Worm (Caenorhabditis elegans): ENCODE measurements around the gene dlc-3.

The dlc-3 gene

DNA sequence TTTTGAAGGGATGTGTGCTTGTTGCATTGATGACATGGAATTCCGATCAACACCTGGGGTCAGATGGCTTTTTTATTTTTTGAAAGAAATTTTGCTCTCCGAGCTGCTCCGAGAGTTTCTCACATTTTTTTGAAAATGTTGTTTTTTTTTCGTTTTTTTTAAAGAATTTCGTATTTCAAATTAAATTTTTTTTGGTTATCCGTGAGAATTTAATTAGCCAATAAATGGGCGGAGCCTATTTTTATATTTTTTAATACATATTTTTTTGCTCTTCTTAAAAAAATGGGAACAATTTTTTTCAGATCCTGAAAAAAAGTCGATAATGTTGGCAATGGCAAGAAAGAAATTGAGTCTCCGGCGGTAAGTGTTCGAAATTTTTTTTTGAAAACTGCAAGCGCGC lies at the start of gene dlc-3:
Gene dlc-3 (plus strand): TSS at position 301 of the 400 bp plus-strand sequence.
- TF ChIP-seq hnd-1 (tag; optimal IDR thresholded peaks at IDR 0.05) (no peak), tbx-11 (GFP tag; IDR thresholded peaks at IDR 0.05) (no peak), hmg-4 (GFP tag; optimal IDR thresholded peaks at IDR 0.05) (no peak), sea-1 (GFP tag; conservative IDR thresholded peaks at IDR 0.05) (no peak), ceh-13 (GFP tag; optimal IDR thresholded peaks at IDR 0.05) (no peak), flt-1 (GFP tag; IDR thresholded peaks at IDR 0.05) (no peak), ceh-36 (tag; optimal IDR thresholded peaks at IDR 0.05) (no peak), aly-1 (tag; optimal IDR thresholded peaks at IDR 0.05) (no peak), ets-7 (tag; optimal IDR thresholded peaks at IDR 0.05) (no peak), tra-4 (tag; optimal IDR thresholded peaks at IDR 0.05) (no peak), B0310.2 (tag; optimal IDR thresholded peaks at IDR 0.05) (no peak), hmbx-1 (tag; optimal IDR thresholded peaks at IDR 0.05) (no peak)

DNA sequence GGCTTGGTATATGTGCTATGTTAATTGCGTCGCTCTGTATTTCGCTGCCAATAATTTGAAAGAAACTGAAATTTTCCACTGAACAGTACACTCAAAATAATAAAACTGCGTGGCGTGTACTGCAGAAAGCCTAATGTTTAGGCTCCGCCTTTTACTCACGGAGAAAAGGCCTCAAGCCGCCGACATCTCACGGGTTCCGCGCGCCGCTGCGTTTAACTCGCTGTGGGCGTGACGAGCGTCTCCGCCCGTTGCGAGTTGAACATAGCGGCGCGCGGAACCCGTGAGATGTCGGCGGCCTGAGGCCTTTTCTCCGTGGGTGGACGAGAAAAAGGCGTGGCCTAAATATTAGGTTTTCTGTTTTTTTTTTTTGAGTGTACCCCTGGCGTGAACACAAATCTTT lies 47.4 kb upstream of the dlc-3 start:
- no peak for TF ChIP-seq tbx-37 (GFP tag; conservative IDR thresholded peaks at IDR 0.05)
- TF ChIP-seq ets-7 (tag; optimal IDR thresholded peaks at IDR 0.05): no peak
- TF ChIP-seq aly-1 (tag; optimal IDR thresholded peaks at IDR 0.05): no peak
- TF ChIP-seq ceh-13 (GFP tag; optimal IDR thresholded peaks at IDR 0.05): no peak
- no peak for TF ChIP-seq tbx-11 (GFP tag; IDR thresholded peaks at IDR 0.05)
- TF ChIP-seq ceh-36 (tag; optimal IDR thresholded peaks at IDR 0.05): no peak
- no peak for TF ChIP-seq sea-1 (GFP tag; conservative IDR thresholded peaks at IDR 0.05)
- no peak for TF ChIP-seq hmg-4 (GFP tag; optimal IDR thresholded peaks at IDR 0.05)
- TF ChIP-seq pes-1 (GFP tag; IDR thresholded peaks at IDR 0.05): no peak
- no peak for TF ChIP-seq B0310.2 (tag; optimal IDR thresholded peaks at IDR 0.05)
- TF ChIP-seq hmbx-1 (tag; optimal IDR thresholded peaks at IDR 0.05): no peak
- TF ChIP-seq hnd-1 (tag; optimal IDR thresholded peaks at IDR 0.05): no peak
- TF ChIP-seq tra-4 (tag; optimal IDR thresholded peaks at IDR 0.05): no peak
- TF ChIP-seq flt-1 (GFP tag; IDR thresholded peaks at IDR 0.05): no peak

- peak; percentile 71 for TF ChIP-seq pes-1 (GFP tag; IDR thresholded peaks at IDR 0.05)
- no peak for TF ChIP-seq hnd-1 (tag; optimal IDR thresholded peaks at IDR 0.05)
- peak; percentile 56; the same call in 1 of the 2 replicates for TF ChIP-seq flt-1 (GFP tag; IDR thresholded peaks at IDR 0.05)
- no peak for TF ChIP-seq F13C5.2 (tag; optimal IDR thresholded peaks at IDR 0.05)
- TF ChIP-seq sea-1 (GFP tag; conservative IDR thresholded peaks at IDR 0.05): no peak
- peak; percentile 36; the same call in 1 of the 2 replicates for TF ChIP-seq tbx-11 (GFP tag; IDR thresholded peaks at IDR 0.05)
- no peak for TF ChIP-seq tra-4 (tag; optimal IDR thresholded peaks at IDR 0.05)
- TF ChIP-seq ceh-36 (tag; optimal IDR thresholded peaks at IDR 0.05): peak; percentile 40
- no peak for TF ChIP-seq ets-7 (tag; optimal IDR thresholded peaks at IDR 0.05)
- TF ChIP-seq aly-1 (tag; optimal IDR thresholded peaks at IDR 0.05): peak; percentile 30
- TF ChIP-seq tbx-37 (GFP tag; conservative IDR thresholded peaks at IDR 0.05): peak; percentile 55
- peak; percentile 15 for TF ChIP-seq B0310.2 (tag; optimal IDR thresholded peaks at IDR 0.05)
- no peak for TF ChIP-seq ceh-13 (GFP tag; optimal IDR thresholded peaks at IDR 0.05)
- TF ChIP-seq hmbx-1 (tag; optimal IDR thresholded peaks at IDR 0.05): no peak
- TF ChIP-seq hmg-4 (GFP tag; optimal IDR thresholded peaks at IDR 0.05): peak; percentile 60
- no peak for TF ChIP-seq ama-1 (optimal IDR thresholded peaks at IDR 0.05)
- peak; percentile 75 for TF ChIP-seq scrt-1 (GFP tag; IDR thresholded peaks at IDR 0.05)
These were observed 43.8 kb upstream of the dlc-3 start for ce11 chrIV:16388136-16388635.

ce11 chrIV:16388856-16389461 lies 43.1 kb upstream of the dlc-3 start:
- peak; percentile 60 for TF ChIP-seq ceh-36 (tag; optimal IDR thresholded peaks at IDR 0.05)
- no peak for TF ChIP-seq B0310.2 (tag; optimal IDR thresholded peaks at IDR 0.05)
- peak; percentile 85 for TF ChIP-seq pes-1 (GFP tag; IDR thresholded peaks at IDR 0.05)
- TF ChIP-seq hmg-4 (GFP tag; optimal IDR thresholded peaks at IDR 0.05): peak; percentile 66
- peak; percentile 19 for TF ChIP-seq ceh-13 (GFP tag; optimal IDR thresholded peaks at IDR 0.05)
- TF ChIP-seq flt-1 (GFP tag; IDR thresholded peaks at IDR 0.05): peak; percentile 62
- TF ChIP-seq scrt-1 (GFP tag; IDR thresholded peaks at IDR 0.05): peak; percentile 69
- no peak for TF ChIP-seq aly-1 (tag; optimal IDR thresholded peaks at IDR 0.05)
- TF ChIP-seq sea-1 (GFP tag; conservative IDR thresholded peaks at IDR 0.05): peak; percentile 81; the same call in 1 of the 2 replicates
- TF ChIP-seq hnd-1 (tag; optimal IDR thresholded peaks at IDR 0.05): peak; percentile 30
- no peak for TF ChIP-seq tra-4 (tag; optimal IDR thresholded peaks at IDR 0.05)
- 0 out of 2 replicates have a peak, but pooled peaks have one; percentile 26 for TF ChIP-seq tbx-37 (GFP tag; conservative IDR thresholded peaks at IDR 0.05)
- TF ChIP-seq tbx-11 (GFP tag; IDR thresholded peaks at IDR 0.05): 0 out of 2 replicates have a peak, but pooled peaks have one; percentile 58

DNA sequence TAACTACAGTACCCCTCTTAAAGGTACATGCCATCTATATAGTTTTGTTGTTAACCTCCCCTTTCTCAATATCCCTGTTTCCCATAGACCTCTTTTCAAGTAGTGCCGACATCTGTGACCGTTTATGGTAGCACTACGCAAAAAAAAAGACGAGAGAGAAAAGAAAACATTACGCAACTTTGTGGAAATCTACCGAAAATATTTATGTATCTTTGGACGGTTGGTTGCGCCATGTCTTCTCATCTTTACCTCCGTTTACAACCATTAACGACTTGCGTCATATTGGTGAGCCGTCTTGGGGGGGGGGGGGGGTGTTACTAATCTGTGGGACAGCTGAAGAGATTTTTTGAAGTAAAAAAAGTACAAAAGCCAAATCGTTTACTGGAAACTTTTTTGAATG lies 40.6 kb upstream of the dlc-3 start:
- TF ChIP-seq ceh-36 (tag; optimal IDR thresholded peaks at IDR 0.05): peak; percentile 28
- TF ChIP-seq pes-1 (GFP tag; IDR thresholded peaks at IDR 0.05): no peak
- TF ChIP-seq B0310.2 (tag; optimal IDR thresholded peaks at IDR 0.05): no peak
- no peak for TF ChIP-seq aly-1 (tag; optimal IDR thresholded peaks at IDR 0.05)

- TF ChIP-seq aly-1 (tag; optimal IDR thresholded peaks at IDR 0.05): no peak
- no peak for TF ChIP-seq ceh-36 (tag; optimal IDR thresholded peaks at IDR 0.05)
- no peak for TF ChIP-seq F13C5.2 (tag; optimal IDR thresholded peaks at IDR 0.05)
- TF ChIP-seq tbx-37 (GFP tag; conservative IDR thresholded peaks at IDR 0.05): no peak
- no peak for TF ChIP-seq flt-1 (GFP tag; IDR thresholded peaks at IDR 0.05)
- no peak for TF ChIP-seq B0310.2 (tag; optimal IDR thresholded peaks at IDR 0.05)
- TF ChIP-seq ama-1 (optimal IDR thresholded peaks at IDR 0.05): no peak
- TF ChIP-seq scrt-1 (GFP tag; IDR thresholded peaks at IDR 0.05): no peak
- no peak for TF ChIP-seq sea-1 (GFP tag; conservative IDR thresholded peaks at IDR 0.05)
- TF ChIP-seq hmbx-1 (tag; optimal IDR thresholded peaks at IDR 0.05): no peak
- TF ChIP-seq pes-1 (GFP tag; IDR thresholded peaks at IDR 0.05): no peak
These were observed 38.4 kb upstream of the dlc-3 start, which contains the start of gene Y65A5A.24 for ce11 chrIV:16393668-16394067. Gene Y65A5A.24, plus strand, starts transcription at chrIV:16393968.

DNA sequence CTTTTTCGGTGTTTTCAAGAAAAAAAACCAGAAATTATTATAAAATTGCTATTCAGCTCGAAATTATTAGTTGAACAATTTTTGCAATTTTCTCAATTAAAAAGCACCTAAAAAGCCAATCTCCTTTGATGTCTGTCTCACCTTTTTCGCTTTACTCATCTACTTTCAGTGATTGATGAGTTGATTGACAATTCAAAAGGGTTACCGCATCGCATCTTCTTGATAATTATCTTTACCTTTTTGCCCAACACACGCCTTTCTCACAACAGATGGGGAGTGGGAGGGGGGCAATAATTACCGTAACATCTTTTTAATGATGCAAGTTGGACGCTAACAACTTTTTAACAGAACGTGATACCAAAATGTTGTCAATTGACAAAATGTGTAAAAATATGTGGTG lies 35.4 kb upstream of the dlc-3 start:
- TF ChIP-seq F13C5.2 (tag; optimal IDR thresholded peaks at IDR 0.05): no peak
- TF ChIP-seq aly-1 (tag; optimal IDR thresholded peaks at IDR 0.05): no peak
- TF ChIP-seq tra-4 (tag; optimal IDR thresholded peaks at IDR 0.05): no peak
- TF ChIP-seq pes-1 (GFP tag; IDR thresholded peaks at IDR 0.05): no peak

All from whole organism, early embryonic.